Worm (Caenorhabditis elegans) whole organism, young adult: ENCODE data around the gene scl-7.

ENCODE experiments used
- K12H6.12 ChIP-seq: fragments of 200-800 bp; sonication (Bioruptor generic); optimal IDR thresholded peaks from 2 replicates; lab custom pipeline; 2018; ENCODE audit warnings: mild to moderate bottlenecking, missing genetic modification characterization, missing compliant biosample characterization
- T07F8.4 ChIP-seq: sonication (generic microtip); optimal IDR thresholded peaks from 2 replicates; lab custom pipeline; 2016; ENCODE audit warnings: mild to moderate bottlenecking, missing genetic modification characterization, moderate library complexity, missing compliant biosample characterization
- bed-1 ChIP-seq: fragments of 200-800 bp; sonication (Bioruptor generic); IDR thresholded peaks from 2 replicates; pipeline ENCODE4 v1.3.6; 2022; ENCODE audit warnings: missing genetic modification reagents, missing genetic modification characterization, missing compliant biosample characterization
- lin-35 ChIP-seq, 3 experiments: fragments of 150-350 bp in 2 of 3; sonication (generic microtip) in 1 of 3; optimal IDR thresholded peaks; 2 replicates each; lab custom pipeline; 2014 to 2018; ENCODE audit warnings: missing biosample characterization in 3 of 3, missing genetic modification characterization in 3 of 3, missing genetic modification reagents in 3 of 3
- tlf-1 ChIP-seq: fragments of 200-800 bp; sonication (Bioruptor generic); optimal IDR thresholded peaks from 2 replicates; lab custom pipeline; 2018; ENCODE audit warnings: mild to moderate bottlenecking, missing genetic modification characterization, missing compliant biosample characterization

The scl-7 gene

DNA sequence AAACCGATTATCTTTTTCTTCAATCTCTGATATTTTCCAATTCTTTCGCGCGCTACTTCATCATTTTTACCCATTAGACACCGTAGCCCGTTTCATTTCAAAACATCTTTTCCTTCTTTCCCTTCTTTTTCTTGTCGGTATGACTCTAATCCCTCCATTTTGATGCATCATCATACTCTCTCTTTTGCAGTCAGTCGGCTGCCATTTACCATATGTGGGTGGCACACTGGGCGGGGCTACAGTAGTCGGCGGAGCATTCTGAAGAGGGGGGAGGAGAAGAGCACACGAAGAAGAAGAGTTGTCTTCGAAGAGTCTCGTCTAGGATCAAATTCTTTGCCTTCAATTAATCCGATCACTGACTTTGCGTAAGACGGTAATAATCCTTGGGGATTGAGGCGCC lies 48.6 kb downstream of the scl-7 start, which contains the start of gene unc-30:
Gene unc-30 (plus strand): TSS at position 184 of the 400 bp plus-strand sequence.
- TF ChIP-seq T07F8.4: no peak
- TF ChIP-seq bed-1 (GFP tag; lab: Robert Waterston, UW): no peak
- TF ChIP-seq lin-35 (GFP tag; optimal IDR thresholded peaks at IDR 0.05; lab: Kevin White, UChicago): no peak
- TF ChIP-seq K12H6.12: peak; percentile 38
- TF ChIP-seq tlf-1: no peak
